Fruit fly (Drosophila melanogaster): Measurements from ENCODE around the gene CG6678.

Gene CG6678

dm6 chr3R:21940172-21940571 lies 53.3 kb downstream of the CG6678 start:
- TF ChIP-seq CG8301 (tag; optimal IDR thresholded peaks at IDR 0.05), result no peak
- no peak for TF ChIP-seq fd96Ca (GFP tag; IDR thresholded peaks at IDR 0.05)
- no peak for TF ChIP-seq gl (tag; optimal IDR thresholded peaks at IDR 0.05)
- no peak for TF ChIP-seq rn (GFP tag; IDR thresholded peaks at IDR 0.05)
- no peak for TF ChIP-seq EcR (GFP tag; optimal IDR thresholded peaks at IDR 0.05)
- TF ChIP-seq CG8159 (tag; optimal IDR thresholded peaks at IDR 0.05), result peak; percentile 81
- peak; percentile 51 for TF ChIP-seq CG17806 (tag; optimal IDR thresholded peaks at IDR 0.05)
- no peak for TF ChIP-seq Ets98B (GFP tag; IDR thresholded peaks at IDR 0.05)
- peak; percentile 54 for TF ChIP-seq CG9948 (tag; optimal IDR thresholded peaks at IDR 0.05)
- TF ChIP-seq Pif1A (GFP tag; optimal IDR thresholded peaks at IDR 0.05), result no peak
- no peak for TF ChIP-seq CG32121 (GFP tag; IDR thresholded peaks at IDR 0.05)
- TF ChIP-seq CG34367 (tag; optimal IDR thresholded peaks at IDR 0.05), result peak; percentile 42
- TF ChIP-seq CG10348 (GFP tag; IDR thresholded peaks at IDR 0.05), result no peak
- no peak for TF ChIP-seq CG4496 (GFP tag; IDR thresholded peaks at IDR 0.05)
- no peak for TF ChIP-seq CG13204 (GFP tag; optimal IDR thresholded peaks at IDR 0.05)
- TF ChIP-seq D1 (tag; optimal IDR thresholded peaks at IDR 0.05), result no peak
- no peak for TF ChIP-seq CG14655 (GFP tag; optimal IDR thresholded peaks at IDR 0.05)
- peak; percentile 70 for TF ChIP-seq CG15710 (tag; optimal IDR thresholded peaks at IDR 0.05)
- TF ChIP-seq Snoo (tag; optimal IDR thresholded peaks at IDR 0.05), result no peak

- TF ChIP-seq CG12605 (GFP tag; IDR thresholded peaks at IDR 0.05) (no peak), Pif1B (GFP tag; optimal IDR thresholded peaks at IDR 0.05) (no peak), EcR (GFP tag; optimal IDR thresholded peaks at IDR 0.05) (peak; percentile 97), fd96Ca (GFP tag; IDR thresholded peaks at IDR 0.05) (no peak)
Measured at dm6 chr3R:21940884-21941390, 54.1 kb downstream of the CG6678 start.

- TF ChIP-seq EcR (GFP tag; optimal IDR thresholded peaks at IDR 0.05), result peak; percentile 86
- TF ChIP-seq Pif1A (GFP tag; optimal IDR thresholded peaks at IDR 0.05), result peak; percentile 90
- TF ChIP-seq CG14655 (GFP tag; optimal IDR thresholded peaks at IDR 0.05), result peak; percentile 88
- peak; percentile 68 for TF ChIP-seq rn (GFP tag; IDR thresholded peaks at IDR 0.05)
- peak; percentile 87 for TF ChIP-seq gl (tag; optimal IDR thresholded peaks at IDR 0.05)
- peak; percentile 99 for TF ChIP-seq CG15710 (tag; optimal IDR thresholded peaks at IDR 0.05)
- peak; percentile 90 for TF ChIP-seq CG13204 (GFP tag; optimal IDR thresholded peaks at IDR 0.05)
- TF ChIP-seq CG34367 (tag; optimal IDR thresholded peaks at IDR 0.05), result peak; percentile 94
- TF ChIP-seq Snoo (tag; optimal IDR thresholded peaks at IDR 0.05), result peak; percentile 92
- peak; percentile 51; the same call in 2 of the 3 replicates for TF ChIP-seq fd96Ca (GFP tag; IDR thresholded peaks at IDR 0.05)
- peak; percentile 67 for TF ChIP-seq Ets98B (GFP tag; IDR thresholded peaks at IDR 0.05)
- TF ChIP-seq Pif1B (GFP tag; optimal IDR thresholded peaks at IDR 0.05), result peak; percentile 78
- TF ChIP-seq CG17806 (tag; optimal IDR thresholded peaks at IDR 0.05), result peak; percentile 95
- TF ChIP-seq CG10348 (GFP tag; IDR thresholded peaks at IDR 0.05), result no peak
- peak; percentile 96 for TF ChIP-seq CG9948 (tag; optimal IDR thresholded peaks at IDR 0.05)
- TF ChIP-seq CG8301 (tag; optimal IDR thresholded peaks at IDR 0.05), result peak; percentile 78
- no peak for TF ChIP-seq CG12605 (GFP tag; IDR thresholded peaks at IDR 0.05)
- peak; percentile 99 for TF ChIP-seq CG8159 (tag; optimal IDR thresholded peaks at IDR 0.05)
- peak; percentile 42; the same call in 1 of the 2 replicates for TF ChIP-seq CG32121 (GFP tag; IDR thresholded peaks at IDR 0.05)
- TF ChIP-seq CG4496 (GFP tag; IDR thresholded peaks at IDR 0.05), result peak; percentile 73; the same call in 2 of the 3 replicates
- TF ChIP-seq D1 (tag; optimal IDR thresholded peaks at IDR 0.05), result peak; percentile 92
Measured at dm6 chr3R:21941426-21941924, 54.6 kb downstream of the CG6678 start.

- TF ChIP-seq EcR (GFP tag; optimal IDR thresholded peaks at IDR 0.05) (peak; percentile 99), gl (tag; optimal IDR thresholded peaks at IDR 0.05) (peak; percentile 77), CG12605 (GFP tag; IDR thresholded peaks at IDR 0.05) (no peak), Snoo (tag; optimal IDR thresholded peaks at IDR 0.05) (peak; percentile 8), Pif1B (GFP tag; optimal IDR thresholded peaks at IDR 0.05) (peak; percentile 27), CG8159 (tag; optimal IDR thresholded peaks at IDR 0.05) (no peak), CG13204 (GFP tag; optimal IDR thresholded peaks at IDR 0.05) (peak; percentile 82), CG15710 (tag; optimal IDR thresholded peaks at IDR 0.05) (peak; percentile 7)
Measured at dm6 chr3R:21943982-21944627, 57.3 kb downstream of the CG6678 start.

- TF ChIP-seq CG9948 (tag; optimal IDR thresholded peaks at IDR 0.05) (no peak), fd96Ca (GFP tag; IDR thresholded peaks at IDR 0.05) (no peak), CG34367 (tag; optimal IDR thresholded peaks at IDR 0.05) (no peak), rn (GFP tag; IDR thresholded peaks at IDR 0.05) (no peak), CG14655 (GFP tag; optimal IDR thresholded peaks at IDR 0.05) (no peak), CG15710 (tag; optimal IDR thresholded peaks at IDR 0.05) (no peak), EcR (GFP tag; optimal IDR thresholded peaks at IDR 0.05) (no peak), CG8159 (tag; optimal IDR thresholded peaks at IDR 0.05) (no peak), Ets98B (GFP tag; IDR thresholded peaks at IDR 0.05) (no peak), gl (tag; optimal IDR thresholded peaks at IDR 0.05) (no peak), CG12605 (GFP tag; IDR thresholded peaks at IDR 0.05) (no peak)
Measured at dm6 chr3R:21944666-21945065, 57.8 kb downstream of the CG6678 start.

dm6 chr3R:21945754-21946153 lies 58.9 kb downstream of the CG6678 start:
- TF ChIP-seq CG8159 (tag; optimal IDR thresholded peaks at IDR 0.05), result peak; percentile 7
- TF ChIP-seq gl (tag; optimal IDR thresholded peaks at IDR 0.05), result peak; percentile 5
- TF ChIP-seq CG14655 (GFP tag; optimal IDR thresholded peaks at IDR 0.05), result no peak
- TF ChIP-seq EcR (GFP tag; optimal IDR thresholded peaks at IDR 0.05), result peak; percentile 50
- peak; percentile 58 for TF ChIP-seq CG13204 (GFP tag; optimal IDR thresholded peaks at IDR 0.05)
- TF ChIP-seq CG12605 (GFP tag; IDR thresholded peaks at IDR 0.05), result no peak
- TF ChIP-seq D1 (tag; optimal IDR thresholded peaks at IDR 0.05), result no peak
- TF ChIP-seq rn (GFP tag; IDR thresholded peaks at IDR 0.05), result no peak
- TF ChIP-seq Pif1A (GFP tag; optimal IDR thresholded peaks at IDR 0.05), result no peak

All from whole organism, pupa.